Worm (Caenorhabditis elegans): Measurements from ENCODE around the gene fsn-1.

Gene fsn-1

ce11 chrIII:4918906-4919305, 18.2 kb upstream of the fsn-1 start:
- TF ChIP-seq ama-1 (optimal IDR thresholded peaks at IDR 0.05) (no peak), nhr-10 (tag; optimal IDR thresholded peaks at IDR 0.05) (no peak), aly-2 (tag; optimal IDR thresholded peaks at IDR 0.05) (no peak), peb-1 (tag; optimal IDR thresholded peaks at IDR 0.05) (no peak), lin-11 (tag; optimal IDR thresholded peaks at IDR 0.05) (no peak), nhr-6 (tag; optimal IDR thresholded peaks at IDR 0.05) (no peak), R02D3.7 (tag; optimal IDR thresholded peaks at IDR 0.05) (no peak), mdl-1 (tag; optimal IDR thresholded peaks at IDR 0.05) (no peak), dmd-4 (tag; optimal IDR thresholded peaks at IDR 0.05) (no peak), alr-1 (tag; optimal IDR thresholded peaks at IDR 0.05) (no peak), nhr-11 (tag; optimal IDR thresholded peaks at IDR 0.05) (no peak)

- no peak for TF ChIP-seq ceh-82 (tag; optimal IDR thresholded peaks at IDR 0.05)
- no peak for TF ChIP-seq egl-27 (tag; optimal IDR thresholded peaks at IDR 0.05)
- TF ChIP-seq crh-2 (tag; optimal IDR thresholded peaks at IDR 0.05), result no peak
- TF ChIP-seq mbf-1 (tag; optimal IDR thresholded peaks at IDR 0.05), result no peak
- TF ChIP-seq unc-55 (GFP tag; optimal IDR thresholded peaks at IDR 0.05), result no peak
- no peak for TF ChIP-seq lin-13 (GFP tag; optimal IDR thresholded peaks at IDR 0.05)
- no peak for TF ChIP-seq nhr-10 (tag; optimal IDR thresholded peaks at IDR 0.05)
- no peak for TF ChIP-seq zag-1 (tag; optimal IDR thresholded peaks at IDR 0.05)
- no peak for TF ChIP-seq ztf-1 (GFP tag; conservative IDR thresholded peaks at IDR 0.05)
- no peak for TF ChIP-seq sma-9 (GFP tag; optimal IDR thresholded peaks at IDR 0.05)
- TF ChIP-seq sma-9 (tag; optimal IDR thresholded peaks at IDR 0.05), result no peak
- no peak for TF ChIP-seq sma-3 (GFP tag; optimal IDR thresholded peaks at IDR 0.05)
- no peak for TF ChIP-seq snpc-4 (tag; optimal IDR thresholded peaks at IDR 0.05)
- no peak for TF ChIP-seq lin-11 (tag; optimal IDR thresholded peaks at IDR 0.05)
- TF ChIP-seq elt-1 (tag; optimal IDR thresholded peaks at IDR 0.05), result no peak
- no peak for TF ChIP-seq mab-5 (tag; optimal IDR thresholded peaks at IDR 0.05)
Observed at ce11 chrIII:4920221-4920620, 16.9 kb upstream of the fsn-1 start, which contains the start of gene ula-1. ula-1 (minus strand) TSS chrIII:4920321.

ce11 chrIII:4922020-4922419, 15.1 kb upstream of the fsn-1 start, which contains the start of gene mmab-1:
mmab-1 (minus strand) TSS chrIII:4922114.
- TF ChIP-seq sma-3 (GFP tag; optimal IDR thresholded peaks at IDR 0.05) (peak; percentile 69), lin-11 (tag; optimal IDR thresholded peaks at IDR 0.05) (peak; percentile 57), F13H6.1 (tag; optimal IDR thresholded peaks at IDR 0.05) (peak; percentile 1), lsy-2 (tag; optimal IDR thresholded peaks at IDR 0.05) (peak in 1 of 2 experiments; percentile 46), gmeb-1 (tag; optimal IDR thresholded peaks at IDR 0.05) (peak; percentile 23), nhr-25 (tag; optimal IDR thresholded peaks at IDR 0.05) (peak; percentile 20)

ce11 chrIII:4924134-4924533, 13.0 kb upstream of the fsn-1 start:
- TF ChIP-seq nhr-129 (tag; optimal IDR thresholded peaks at IDR 0.05) (no peak), gmeb-1 (tag; optimal IDR thresholded peaks at IDR 0.05) (no peak), dmd-4 (tag; optimal IDR thresholded peaks at IDR 0.05) (no peak), lsy-2 (tag; optimal IDR thresholded peaks at IDR 0.05) (no peak), C34F6.9 (tag; optimal IDR thresholded peaks at IDR 0.05) (no peak), sma-3 (GFP tag; optimal IDR thresholded peaks at IDR 0.05) (no peak), peb-1 (tag; optimal IDR thresholded peaks at IDR 0.05) (no peak), ZK546.5 (tag; optimal IDR thresholded peaks at IDR 0.05) (no peak), mdl-1 (tag; optimal IDR thresholded peaks at IDR 0.05) (no peak), ztf-4 (tag; optimal IDR thresholded peaks at IDR 0.05) (no peak), nhr-10 (tag; optimal IDR thresholded peaks at IDR 0.05) (no peak), ama-1 (optimal IDR thresholded peaks at IDR 0.05) (no peak), nhr-11 (tag; optimal IDR thresholded peaks at IDR 0.05) (no peak), zag-1 (tag; optimal IDR thresholded peaks at IDR 0.05) (no peak), unc-55 (GFP tag; optimal IDR thresholded peaks at IDR 0.05) (no peak), nhr-23 (tag; optimal IDR thresholded peaks at IDR 0.05) (no peak)

- TF ChIP-seq mbf-1 (tag; optimal IDR thresholded peaks at IDR 0.05) (no peak), ztf-11 (tag; optimal IDR thresholded peaks at IDR 0.05) (no peak), sma-9 (GFP tag; optimal IDR thresholded peaks at IDR 0.05) (peak; percentile 38), sma-9 (tag; optimal IDR thresholded peaks at IDR 0.05) (no peak), nhr-11 (tag; optimal IDR thresholded peaks at IDR 0.05) (no peak), crh-2 (tag; optimal IDR thresholded peaks at IDR 0.05) (peak; percentile 70), nhr-129 (tag; optimal IDR thresholded peaks at IDR 0.05) (no peak), blmp-1 (tag; optimal IDR thresholded peaks at IDR 0.05; ENCODE audit: insufficient read depth) (no peak), nhr-6 (tag; optimal IDR thresholded peaks at IDR 0.05) (no peak), egl-27 (tag; optimal IDR thresholded peaks at IDR 0.05) (no peak), R02D3.7 (tag; optimal IDR thresholded peaks at IDR 0.05) (no peak), nhr-25 (tag; optimal IDR thresholded peaks at IDR 0.05) (peak; percentile 64), lsy-2 (tag; optimal IDR thresholded peaks at IDR 0.05) (peak; percentile 6 to 76), peb-1 (tag; optimal IDR thresholded peaks at IDR 0.05) (no peak), F13H6.1 (tag; optimal IDR thresholded peaks at IDR 0.05) (peak; percentile 65), gmeb-1 (tag; optimal IDR thresholded peaks at IDR 0.05) (peak; percentile 92), ceh-82 (tag; optimal IDR thresholded peaks at IDR 0.05) (no peak), unc-39 (tag; optimal IDR thresholded peaks at IDR 0.05) (no peak), sem-4 (tag; optimal IDR thresholded peaks at IDR 0.05) (peak; percentile 16), ceh-16 (tag; optimal IDR thresholded peaks at IDR 0.05) (no peak), nhr-10 (tag; optimal IDR thresholded peaks at IDR 0.05) (no peak), snpc-4 (tag; optimal IDR thresholded peaks at IDR 0.05) (no peak), lin-13 (GFP tag; optimal IDR thresholded peaks at IDR 0.05) (peak; percentile 64), lin-11 (tag; optimal IDR thresholded peaks at IDR 0.05) (peak; percentile 28), alr-1 (tag; optimal IDR thresholded peaks at IDR 0.05) (no peak), skn-1 (tag; optimal IDR thresholded peaks at IDR 0.05) (no peak), sma-3 (GFP tag; optimal IDR thresholded peaks at IDR 0.05) (peak; percentile 57), ZK546.5 (tag; optimal IDR thresholded peaks at IDR 0.05) (no peak), nhr-237 (tag; optimal IDR thresholded peaks at IDR 0.05) (no peak), mdl-1 (tag; optimal IDR thresholded peaks at IDR 0.05) (no peak)
Observed at ce11 chrIII:4930154-4930679, 6.9 kb upstream of the fsn-1 start, which contains the start of gene set-2. set-2 (minus strand) TSS chrIII:4930204.
